Worm (Caenorhabditis elegans): Measurements from ENCODE around the gene srbc-56.

- TF ChIP-seq ceh-82 (tag; optimal IDR thresholded peaks at IDR 0.05) (no peak), elt-1 (tag; optimal IDR thresholded peaks at IDR 0.05) (no peak), daf-12 (tag; optimal IDR thresholded peaks at IDR 0.05) (no peak), elt-3 (tag; optimal IDR thresholded peaks at IDR 0.05) (no peak), egl-27 (tag; optimal IDR thresholded peaks at IDR 0.05) (no peak), nfya-1 (tag; optimal IDR thresholded peaks at IDR 0.05; ENCODE audit: insufficient read depth) (no peak), snpc-4 (tag; optimal IDR thresholded peaks at IDR 0.05) (no peak), zag-1 (tag; optimal IDR thresholded peaks at IDR 0.05) (no peak)
These were observed 35.9 kb upstream of the srbc-56 start, which contains the start of gene fbxa-197 for ce11 chrV:15867373-15867772.
